Fruit fly (Drosophila melanogaster): ENCODE data around the gene mtrm.

mtrm gene

DNA sequence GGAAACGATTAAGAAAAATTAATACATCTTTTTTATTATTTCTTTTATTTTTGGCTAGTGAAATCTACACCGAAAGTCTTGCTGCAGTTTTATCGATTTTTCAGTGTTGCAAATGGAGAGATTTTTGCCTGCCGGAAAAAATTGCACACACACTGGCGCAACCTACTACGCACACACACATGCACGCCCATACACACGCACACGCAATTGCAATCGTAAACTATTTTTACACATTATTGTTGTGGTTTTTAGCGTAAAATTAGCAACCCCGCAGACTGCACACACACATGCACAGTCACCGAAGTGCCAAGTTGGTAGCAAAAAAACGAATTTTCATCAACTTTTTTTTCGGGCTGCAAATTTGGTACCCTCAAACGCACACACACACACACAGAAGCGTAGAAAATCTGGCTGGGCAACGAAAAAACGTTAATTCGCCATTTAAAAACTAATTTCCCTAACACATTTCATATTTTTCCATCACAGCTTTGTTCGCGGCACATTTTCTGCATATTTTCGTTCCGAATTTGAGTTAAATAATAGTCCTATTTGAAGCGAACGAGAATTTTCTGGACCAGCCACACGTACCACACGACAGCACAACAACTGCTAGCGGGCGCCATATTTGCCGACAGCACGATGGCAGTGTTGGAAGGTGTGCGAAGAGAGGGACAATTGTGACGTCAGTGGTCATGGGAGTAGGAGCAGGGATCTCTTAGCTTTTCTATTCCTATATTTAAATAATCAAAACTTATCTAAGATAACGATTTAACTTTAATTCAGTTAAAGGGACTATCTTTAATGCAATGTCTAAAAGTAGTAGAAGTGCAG lies 29.1 kb downstream of the mtrm start, which contains the start of gene Unr (continued):
- TF ChIP-seq slbo (GFP tag; IDR thresholded peaks at IDR 0.05) (peak; percentile 89), CG33213 (GFP tag; optimal IDR thresholded peaks at IDR 0.05) (peak; percentile 64), aop (GFP tag; IDR thresholded peaks at IDR 0.05) (no peak), lmd (GFP tag; IDR thresholded peaks at IDR 0.05) (peak; percentile 85), CG2129 (GFP tag; IDR thresholded peaks at IDR 0.05; ENCODE audit: partially characterized antibody) (no peak), CG2202 (tag; optimal IDR thresholded peaks at IDR 0.05) (peak; percentile 27), insv (GFP tag; optimal IDR thresholded peaks at IDR 0.05) (peak in 1 of 2 experiments; percentile 42), CG10274 (GFP tag; optimal IDR thresholded peaks at IDR 0.05) (no peak), crp (GFP tag; optimal IDR thresholded peaks at IDR 0.05) (peak in 1 of 2 experiments; percentile 58), Bdp1 (GFP tag; optimal IDR thresholded peaks at IDR 0.05) (peak; percentile 60), CG9215 (GFP tag; IDR thresholded peaks at IDR 0.05) (no peak), al (GFP tag; IDR thresholded peaks at IDR 0.05) (peak; percentile 77; the same call in 1 of the 2 replicates), MESR4 (GFP tag; optimal IDR thresholded peaks at IDR 0.05) (peak; percentile 85), HLH4C (GFP tag; IDR thresholded peaks at IDR 0.05; ENCODE audit: partially characterized antibody) (no peak), CG9727 (GFP tag; optimal IDR thresholded peaks at IDR 0.05) (peak; percentile 83), Lhr (GFP tag; optimal IDR thresholded peaks at IDR 0.05) (peak; percentile 3), Ssrp (tag; optimal IDR thresholded peaks at IDR 0.05) (peak; percentile 38), slp2 (GFP tag; optimal IDR thresholded peaks at IDR 0.05) (peak; percentile 76), CG7556 (GFP tag; optimal IDR thresholded peaks at IDR 0.05) (peak; percentile 67), ATbp (GFP tag; optimal IDR thresholded peaks at IDR 0.05) (peak; percentile 69), prd (optimal IDR thresholded peaks at IDR 0.05) (no peak), prd (GFP tag; IDR thresholded peaks at IDR 0.05) (peak; percentile 83), tup (GFP tag; optimal IDR thresholded peaks at IDR 0.05) (peak; percentile 58), CG4360 (GFP tag; IDR thresholded peaks at IDR 0.05) (peak; percentile 64), CG31388 (GFP tag; optimal IDR thresholded peaks at IDR 0.05) (no peak), dpn (GFP tag; optimal IDR thresholded peaks at IDR 0.05) (peak; percentile 83 to 86), CG31224 (GFP tag; IDR thresholded peaks at IDR 0.05) (peak; percentile 66), sc (optimal IDR thresholded peaks at IDR 0.05) (no peak), sc (GFP tag; optimal IDR thresholded peaks at IDR 0.05) (peak; percentile 22), Mad (GFP tag; optimal IDR thresholded peaks at IDR 0.05) (peak; percentile 83), B-H2 (GFP tag; optimal IDR thresholded peaks at IDR 0.05) (peak; percentile 91), CG8765 (GFP tag; IDR thresholded peaks at IDR 0.05) (peak; percentile 52; the same call in 1 of the 2 replicates), tap (tag; optimal IDR thresholded peaks at IDR 0.05) (peak; percentile 54), CG12071 (GFP tag; optimal IDR thresholded peaks at IDR 0.05) (no peak), dmrt99B (tag; optimal IDR thresholded peaks at IDR 0.05) (peak; percentile 69), ssp (GFP tag; IDR thresholded peaks at IDR 0.05) (peak; percentile 50; the same call in 1 of the 2 replicates), Bteb2 (GFP tag; optimal IDR thresholded peaks at IDR 0.05) (peak; percentile 66), CG14667 (GFP tag; IDR thresholded peaks at IDR 0.05) (no peak; the same call in 1 of the 2 replicates), usp (GFP tag; optimal IDR thresholded peaks at IDR 0.05) (no peak), CG32767 (GFP tag; IDR thresholded peaks at IDR 0.05) (no peak), chinmo (GFP tag; IDR thresholded peaks at IDR 0.05; ENCODE audit: partially characterized antibody) (0 out of 4 replicates have a peak, but pooled peaks have one; percentile 60), CG10147 (GFP tag; optimal IDR thresholded peaks at IDR 0.05) (peak; percentile 37), wor (GFP tag; IDR thresholded peaks at IDR 0.05) (no peak), ftz-f1 (GFP tag; optimal IDR thresholded peaks at IDR 0.05) (peak; percentile 48), twi (tag; optimal IDR thresholded peaks at IDR 0.05) (peak; percentile 52), CG4404 (GFP tag; IDR thresholded peaks at IDR 0.05) (no peak), CG43689 (GFP tag; IDR thresholded peaks at IDR 0.05) (no peak; the same call in 1 of the 2 replicates), Lpt (GFP tag; optimal IDR thresholded peaks at IDR 0.05) (no peak), Six4 (GFP tag; optimal IDR thresholded peaks at IDR 0.05) (peak; percentile 49)
